Fruit fly (Drosophila melanogaster): ENCODE data around the gene PTPMT1.
A peak's percentile ranks its signal among the peaks of the same experiment; 100 is the strongest.

The PTPMT1 gene

DNA sequence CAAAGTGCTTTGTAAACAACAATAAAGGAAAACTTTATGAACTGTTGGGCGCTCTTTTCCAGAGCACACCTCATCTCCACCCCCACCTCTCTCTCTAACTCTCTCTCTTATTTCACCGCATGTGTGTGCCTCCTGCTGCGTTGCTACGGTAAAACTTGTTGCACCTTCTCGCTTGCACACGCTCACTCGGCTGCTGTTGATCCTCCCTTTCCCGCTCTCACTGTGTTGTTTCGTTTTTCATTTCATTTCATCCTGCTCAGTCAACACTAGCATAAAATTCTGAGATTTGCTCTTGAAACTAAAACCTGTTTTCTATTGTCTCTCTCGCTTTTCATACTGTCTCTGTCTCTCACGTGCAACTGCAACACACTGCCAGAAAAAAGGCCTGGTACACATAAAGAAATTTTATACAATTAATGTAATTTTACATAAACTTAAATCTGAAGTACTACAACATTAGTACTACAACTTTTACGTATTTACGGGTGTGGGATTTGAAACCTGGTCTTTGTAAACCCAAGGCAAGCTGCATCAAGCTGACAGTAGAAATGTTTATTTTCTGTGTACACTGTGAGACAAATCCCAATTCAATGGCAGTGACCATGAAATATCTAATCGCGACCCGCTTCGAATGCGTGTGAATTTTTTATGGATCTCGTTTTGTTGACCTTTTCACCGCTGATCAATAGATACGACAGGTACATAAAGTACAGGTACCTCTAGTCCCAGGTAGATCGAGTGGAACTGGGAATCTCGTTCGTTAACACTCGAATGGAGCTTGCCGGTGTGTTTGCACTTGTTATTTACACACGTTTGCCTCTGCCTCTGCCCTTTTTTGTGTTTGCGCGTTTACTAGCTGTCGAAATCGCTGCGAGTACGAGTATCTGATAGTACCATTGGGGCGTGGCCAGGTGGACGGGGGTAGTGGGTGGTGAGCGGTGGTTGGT is 24.6 kb downstream of the PTPMT1 start (continued):
- TF ChIP-seq chinmo (GFP tag; IDR thresholded peaks at IDR 0.05; ENCODE audit: partially characterized antibody) (no peak), kni (GFP tag; optimal IDR thresholded peaks at IDR 0.05) (peak; percentile 95), CG34376 (GFP tag; optimal IDR thresholded peaks at IDR 0.05) (peak; percentile 87), z (GFP tag; IDR thresholded peaks at IDR 0.05) (peak; percentile 88), CG17328 (GFP tag; IDR thresholded peaks at IDR 0.05) (peak; percentile 93), trh (GFP tag; optimal IDR thresholded peaks at IDR 0.05) (peak; percentile 75), Fer1 (GFP tag; optimal IDR thresholded peaks at IDR 0.05) (peak; percentile 84), CG1024 (GFP tag; IDR thresholded peaks at IDR 0.05) (peak; percentile 81), Kr (GFP tag; optimal IDR thresholded peaks at IDR 0.05) (peak; percentile 86), fru (optimal IDR thresholded peaks at IDR 0.05) (no peak), dmrt99B (tag; optimal IDR thresholded peaks at IDR 0.05) (peak; percentile 92), sr (GFP tag; IDR thresholded peaks at IDR 0.05) (peak; percentile 16; the same call in 1 of the 3 replicates), gcm (GFP tag; optimal IDR thresholded peaks at IDR 0.05) (peak; percentile 93), disco-r (GFP tag; optimal IDR thresholded peaks at IDR 0.05) (peak; percentile 55), CG14441 (GFP tag; IDR thresholded peaks at IDR 0.05) (peak; percentile 73), Xbp1 (GFP tag; optimal IDR thresholded peaks at IDR 0.05) (peak; percentile 91), ken (GFP tag; IDR thresholded peaks at IDR 0.05) (peak; percentile 84; the same call in 2 of the 3 replicates), abd-A (tag; optimal IDR thresholded peaks at IDR 0.05) (peak; percentile 48), CG15073 (GFP tag; optimal IDR thresholded peaks at IDR 0.05) (peak; percentile 71), pros (GFP tag; optimal IDR thresholded peaks at IDR 0.05) (peak; percentile 63), ATbp (GFP tag; optimal IDR thresholded peaks at IDR 0.05) (peak; percentile 89), CkIIα-i1 (GFP tag; IDR thresholded peaks at IDR 0.05) (peak; percentile 5; the same call in 1 of the 2 replicates), CG31224 (GFP tag; IDR thresholded peaks at IDR 0.05) (peak; percentile 8), Jarid2 (GFP tag; optimal IDR thresholded peaks at IDR 0.05) (peak; percentile 54), Chrac-16 (GFP tag; optimal IDR thresholded peaks at IDR 0.05) (peak; percentile 88), Dip2 (GFP tag; IDR thresholded peaks at IDR 0.05) (no peak), CG11560 (tag; IDR thresholded peaks at IDR 0.05) (peak; percentile 37; the same call in 1 of the 3 replicates), ftz-f1 (GFP tag; optimal IDR thresholded peaks at IDR 0.05) (peak; percentile 65), btn (GFP tag; optimal IDR thresholded peaks at IDR 0.05) (peak; percentile 63), Antp (GFP tag; optimal IDR thresholded peaks at IDR 0.05) (peak; percentile 77), zfh1 (GFP tag; IDR thresholded peaks at IDR 0.05) (peak; percentile 95), sima (GFP tag; optimal IDR thresholded peaks at IDR 0.05) (peak; percentile 12), lov (optimal IDR thresholded peaks at IDR 0.05) (no peak), lov (GFP tag; IDR thresholded peaks at IDR 0.05) (peak; percentile 89), CG3726 (GFP tag; IDR thresholded peaks at IDR 0.05) (peak; percentile 76), CG1602 (GFP tag; optimal IDR thresholded peaks at IDR 0.05) (peak; percentile 90), ac (GFP tag; optimal IDR thresholded peaks at IDR 0.05) (peak; percentile 93), grn (GFP tag; optimal IDR thresholded peaks at IDR 0.05) (peak; percentile 95), her (GFP tag; optimal IDR thresholded peaks at IDR 0.05) (peak; percentile 50), br (optimal IDR thresholded peaks at IDR 0.05) (no peak), CG6854 (GFP tag; optimal IDR thresholded peaks at IDR 0.05) (peak; percentile 43), Nf-YA (GFP tag; IDR thresholded peaks at IDR 0.05) (peak; percentile 62), sna (GFP tag; IDR thresholded peaks at IDR 0.05; ENCODE audit: partially characterized antibody) (0 out of 2 replicates have a peak, but pooled peaks have one; percentile 38), CG16813 (GFP tag; IDR thresholded peaks at IDR 0.05; ENCODE audit: partially characterized antibody) (no peak), HLHmδ (GFP tag; optimal IDR thresholded peaks at IDR 0.05) (peak; percentile 95), Blimp-1 (GFP tag; optimal IDR thresholded peaks at IDR 0.05) (peak; percentile 92), vnd (GFP tag; IDR thresholded peaks at IDR 0.05; ENCODE audit: partially characterized antibody) (no peak), tna (GFP tag; IDR thresholded peaks at IDR 0.05; ENCODE audit: partially characterized antibody) (no peak), CG2129 (GFP tag; IDR thresholded peaks at IDR 0.05; ENCODE audit: partially characterized antibody) (no peak)
